Worm (Caenorhabditis elegans): ENCODE results near the gene Y17G9B.11.
A peak's percentile ranks its signal among the peaks of the same experiment; 100 is the strongest.

Gene Y17G9B.11

DNA sequence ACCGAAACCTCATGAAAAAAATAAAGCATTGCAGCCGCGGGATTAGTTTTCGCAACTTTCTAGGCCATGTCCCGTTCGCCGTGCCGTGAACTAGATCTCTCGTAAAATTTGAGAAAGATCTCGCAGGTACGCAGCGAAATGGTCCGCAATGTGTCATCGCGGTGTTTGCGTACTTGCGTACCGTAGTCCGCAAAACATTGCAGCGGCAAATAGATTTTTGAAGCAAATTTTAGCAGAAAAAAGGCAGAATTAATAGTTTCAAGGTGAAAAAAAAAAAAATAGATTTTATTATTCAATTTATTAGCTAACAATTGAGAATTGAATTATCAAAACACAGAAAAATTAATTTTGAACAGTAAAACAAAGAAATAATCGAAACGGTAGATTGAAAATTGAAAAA is 28.5 kb upstream of the Y17G9B.11 start:
- TF ChIP-seq xbp-1 (tag; optimal IDR thresholded peaks at IDR 0.05): peak; percentile 89
- peak; percentile 74 for TF ChIP-seq F16B12.6 (tag; optimal IDR thresholded peaks at IDR 0.05)
- TF ChIP-seq ztf-4 (tag; optimal IDR thresholded peaks at IDR 0.05): peak; percentile 7
- TF ChIP-seq unc-98 (GFP tag; IDR thresholded peaks at IDR 0.05): peak; percentile 99
- TF ChIP-seq grh-1 (GFP tag; IDR thresholded peaks at IDR 0.05): peak; percentile 99
- peak; percentile 28 for TF ChIP-seq nhr-11 (tag; optimal IDR thresholded peaks at IDR 0.05)
- peak; percentile 93 for TF ChIP-seq nhr-20 (tag; optimal IDR thresholded peaks at IDR 0.05)
- TF ChIP-seq isw-1 (GFP tag; IDR thresholded peaks at IDR 0.05): peak; percentile 99
- peak; percentile 82 for TF ChIP-seq sox-4 (tag; optimal IDR thresholded peaks at IDR 0.05)
- TF ChIP-seq dsc-1 (tag; optimal IDR thresholded peaks at IDR 0.05): peak; percentile 93
- peak; percentile 61 for TF ChIP-seq lin-15B (tag; optimal IDR thresholded peaks at IDR 0.05)
- TF ChIP-seq swsn-7 (tag; optimal IDR thresholded peaks at IDR 0.05): peak; percentile 90
- peak; percentile 86 for TF ChIP-seq C04F5.9 (tag; optimal IDR thresholded peaks at IDR 0.05)
- peak; percentile 76 to 80 for TF ChIP-seq efl-1 (optimal IDR thresholded peaks at IDR 0.05)
- TF ChIP-seq efl-1 (GFP tag; optimal IDR thresholded peaks at IDR 0.05 in 1 of 2): peak; percentile 64 to 97
- TF ChIP-seq zip-4 (GFP tag; optimal IDR thresholded peaks at IDR 0.05): peak; percentile 56
- peak; percentile 100 for TF ChIP-seq ceh-88 (GFP tag; IDR thresholded peaks at IDR 0.05)
- TF ChIP-seq jun-1 (tag; optimal IDR thresholded peaks at IDR 0.05): peak; percentile 64
- TF ChIP-seq nhr-77 (tag; optimal IDR thresholded peaks at IDR 0.05): peak; percentile 68
- TF ChIP-seq pax-3 (tag; optimal IDR thresholded peaks at IDR 0.05): peak; percentile 89
- TF ChIP-seq lin-13 (GFP tag; optimal IDR thresholded peaks at IDR 0.05): peak; percentile 39
- peak; percentile 9 to 67 for TF ChIP-seq lin-35 (GFP tag; optimal IDR thresholded peaks at IDR 0.05)
- TF ChIP-seq elt-3 (tag; optimal IDR thresholded peaks at IDR 0.05): peak in 1 of 6 experiments; percentile 61
- peak; percentile 9 for TF ChIP-seq skn-1 (tag; optimal IDR thresholded peaks at IDR 0.05)
- peak; percentile 64 for TF ChIP-seq ceh-90 (tag; optimal IDR thresholded peaks at IDR 0.05)
- peak; percentile 92 for TF ChIP-seq tbx-2 (tag; optimal IDR thresholded peaks at IDR 0.05)
- peak; percentile 89 for TF ChIP-seq unc-86 (tag; optimal IDR thresholded peaks at IDR 0.05)
- TF ChIP-seq fos-1 (tag; optimal IDR thresholded peaks at IDR 0.05): peak; percentile 8
- TF ChIP-seq vab-15 (tag; optimal IDR thresholded peaks at IDR 0.05): peak; percentile 32
- TF ChIP-seq rnt-1 (tag; optimal IDR thresholded peaks at IDR 0.05): peak; percentile 90
- TF ChIP-seq elt-2 (tag; optimal IDR thresholded peaks at IDR 0.05): peak; percentile 51
- peak; percentile 89 for TF ChIP-seq snu-23 (GFP tag; optimal IDR thresholded peaks at IDR 0.05)
- TF ChIP-seq fkh-10 (GFP tag; optimal IDR thresholded peaks at IDR 0.05): peak; percentile 4
- TF ChIP-seq mab-9 (GFP tag; IDR thresholded peaks at IDR 0.05): peak; percentile 98
- peak; percentile 97 for TF ChIP-seq nhr-71 (tag; optimal IDR thresholded peaks at IDR 0.05)
- TF ChIP-seq ceh-8 (GFP tag; optimal IDR thresholded peaks at IDR 0.05): peak; percentile 82
- peak; percentile 85 for TF ChIP-seq irx-1 (tag; optimal IDR thresholded peaks at IDR 0.05)
- TF ChIP-seq ceh-82 (tag; optimal IDR thresholded peaks at IDR 0.05): peak; percentile 36 to 44 (median 40)
- TF ChIP-seq lin-14 (GFP tag; optimal IDR thresholded peaks at IDR 0.05): peak; percentile 91
- peak; percentile 3 for TF ChIP-seq blmp-1 (tag; optimal IDR thresholded peaks at IDR 0.05)
- peak; percentile 97 to 98 for TF ChIP-seq lsy-2 (tag; optimal IDR thresholded peaks at IDR 0.05)
- peak; percentile 100 for TF ChIP-seq nhr-19 (GFP tag; conservative IDR thresholded peaks at IDR 0.05)
- TF ChIP-seq dpl-1 (GFP tag; optimal IDR thresholded peaks at IDR 0.05): peak; percentile 58 to 73 (median 73)
- TF ChIP-seq fkh-4 (tag; optimal IDR thresholded peaks at IDR 0.05; ENCODE audit: borderline replicate concordance): peak; percentile 82
- peak in 1 of 2 experiments; percentile 75 for TF ChIP-seq ztf-11 (tag; optimal IDR thresholded peaks at IDR 0.05)
- TF ChIP-seq lir-3 (tag; optimal IDR thresholded peaks at IDR 0.05; ENCODE audit: poor library complexity): peak; percentile 84
- peak; percentile 84 for TF ChIP-seq egl-13 (tag; optimal IDR thresholded peaks at IDR 0.05)
- TF ChIP-seq nhr-85 (tag): peak; percentile 95
- TF ChIP-seq mep-1 (tag; optimal IDR thresholded peaks at IDR 0.05): peak; percentile 63
- TF ChIP-seq fkh-8 (tag; optimal IDR thresholded peaks at IDR 0.05): peak; percentile 91
- peak; percentile 94 for TF ChIP-seq nhr-90 (tag; optimal IDR thresholded peaks at IDR 0.05; ENCODE audit: poor library complexity)
- TF ChIP-seq ets-5 (GFP tag; IDR thresholded peaks at IDR 0.05): peak; percentile 75; the same call in 1 of the 2 replicates

All from whole organism, L1 larva.